Worm (Caenorhabditis elegans): ENCODE measurements around the gene C45G7.4.

The C45G7.4 gene

DNA sequence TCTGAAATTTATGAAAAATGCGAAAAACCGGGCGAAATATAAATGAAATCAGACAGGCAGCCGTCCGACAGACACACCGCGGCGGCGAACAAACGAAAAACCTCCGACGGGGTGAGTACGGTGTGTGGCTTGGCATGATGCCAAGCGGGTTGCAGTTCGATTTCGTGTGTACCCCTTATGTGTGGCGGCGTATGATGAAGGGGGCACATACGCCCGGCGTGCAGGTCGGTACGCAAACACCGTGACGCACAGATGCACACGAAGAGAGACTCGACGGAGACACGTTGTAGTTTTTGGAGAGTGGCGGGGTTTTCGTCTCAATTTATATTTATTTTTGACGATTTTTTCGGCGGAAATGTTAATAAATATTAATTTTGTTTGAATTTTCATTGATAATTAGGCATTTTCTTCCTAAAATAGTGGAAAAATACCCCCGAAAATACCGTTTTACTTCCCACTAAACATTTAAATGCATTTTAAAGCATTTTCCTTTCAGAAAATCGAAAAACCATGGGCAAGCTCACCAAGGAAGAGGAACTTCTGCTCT lies 43.8 kb upstream of the C45G7.4 start, which contains the start of gene trap-3 (continued):
- TF ChIP-seq sox-2 (GFP tag; IDR thresholded peaks at IDR 0.05): no peak
- TF ChIP-seq pat-9 (tag; optimal IDR thresholded peaks at IDR 0.05): peak; percentile 16
- no peak for TF ChIP-seq ceh-9 (tag; optimal IDR thresholded peaks at IDR 0.05)
- no peak for TF ChIP-seq pha-2 (tag; optimal IDR thresholded peaks at IDR 0.05)
- peak; percentile 92 for TF ChIP-seq ref-2 (tag; optimal IDR thresholded peaks at IDR 0.05)
- TF ChIP-seq unc-86 (tag; optimal IDR thresholded peaks at IDR 0.05): peak; percentile 48
- TF ChIP-seq ets-4 (tag; optimal IDR thresholded peaks at IDR 0.05): peak; percentile 72
- peak; percentile 84 for TF ChIP-seq ceh-31 (tag; optimal IDR thresholded peaks at IDR 0.05)
- TF ChIP-seq dmd-4 (tag; optimal IDR thresholded peaks at IDR 0.05; ENCODE audit: borderline replicate concordance): no peak
- no peak for TF ChIP-seq che-1 (tag; optimal IDR thresholded peaks at IDR 0.05)
- TF ChIP-seq K02D7.2 (tag; optimal IDR thresholded peaks at IDR 0.05): no peak
- TF ChIP-seq lin-11 (tag; optimal IDR thresholded peaks at IDR 0.05): no peak
- TF ChIP-seq ahr-1 (tag; optimal IDR thresholded peaks at IDR 0.05): peak; percentile 51
- TF ChIP-seq F13H6.1 (tag; optimal IDR thresholded peaks at IDR 0.05): peak; percentile 18
- no peak for TF ChIP-seq hlh-13 (GFP tag; optimal IDR thresholded peaks at IDR 0.05)
- peak; percentile 31 for TF ChIP-seq ceh-6 (GFP tag; optimal IDR thresholded peaks at IDR 0.05)
- no peak for TF ChIP-seq ceh-22 (tag; optimal IDR thresholded peaks at IDR 0.05)
- TF ChIP-seq nhr-232 (tag; optimal IDR thresholded peaks at IDR 0.05): no peak
- TF ChIP-seq pha-4 (tag; optimal IDR thresholded peaks at IDR 0.05): no peak
- no peak for TF ChIP-seq fax-1 (tag; optimal IDR thresholded peaks at IDR 0.05)
- TF ChIP-seq pax-1 (tag; optimal IDR thresholded peaks at IDR 0.05): peak; percentile 73
- no peak for TF ChIP-seq npax-4 (tag; optimal IDR thresholded peaks at IDR 0.05)
- no peak for TF ChIP-seq sox-4 (tag; optimal IDR thresholded peaks at IDR 0.05)
- peak; percentile 45 for TF ChIP-seq ceh-48 (tag; optimal IDR thresholded peaks at IDR 0.05)
- no peak for TF ChIP-seq ceh-19 (GFP tag; optimal IDR thresholded peaks at IDR 0.05)
- TF ChIP-seq ceh-34 (tag; optimal IDR thresholded peaks at IDR 0.05): peak; percentile 87
- TF ChIP-seq pag-3 (tag; optimal IDR thresholded peaks at IDR 0.05; ENCODE audit: borderline replicate concordance): no peak
- TF ChIP-seq odd-2 (tag; optimal IDR thresholded peaks at IDR 0.05): no peak
- TF ChIP-seq rnt-1 (tag; optimal IDR thresholded peaks at IDR 0.05): peak; percentile 99
- TF ChIP-seq C38D4.7 (GFP tag; optimal IDR thresholded peaks at IDR 0.05): no peak
- TF ChIP-seq elt-4 (tag; optimal IDR thresholded peaks at IDR 0.05): no peak
- TF ChIP-seq pqm-1 (tag; optimal IDR thresholded peaks at IDR 0.05): peak; percentile 74
- no peak for TF ChIP-seq hlh-15 (tag; optimal IDR thresholded peaks at IDR 0.05)
- peak; percentile 80 for TF ChIP-seq ceh-30 (tag; optimal IDR thresholded peaks at IDR 0.05)
- peak; percentile 84 for TF ChIP-seq ceh-18 (tag; optimal IDR thresholded peaks at IDR 0.05)
- TF ChIP-seq eyg-1 (tag; optimal IDR thresholded peaks at IDR 0.05): peak; percentile 33
- TF ChIP-seq unc-55 (GFP tag; optimal IDR thresholded peaks at IDR 0.05): no peak
- TF ChIP-seq ceh-24 (tag; optimal IDR thresholded peaks at IDR 0.05): no peak
- peak; percentile 54 for TF ChIP-seq unc-42 (tag; optimal IDR thresholded peaks at IDR 0.05)
- TF ChIP-seq tbx-2 (tag; optimal IDR thresholded peaks at IDR 0.05): peak; percentile 81
- peak; percentile 84 for TF ChIP-seq hlh-30 (tag; optimal IDR thresholded peaks at IDR 0.05; ENCODE audit: insufficient read depth)
- peak; percentile 71 for TF ChIP-seq syd-9 (tag; optimal IDR thresholded peaks at IDR 0.05)
- TF ChIP-seq ceh-45 (GFP tag; IDR thresholded peaks at IDR 0.05): no peak

DNA sequence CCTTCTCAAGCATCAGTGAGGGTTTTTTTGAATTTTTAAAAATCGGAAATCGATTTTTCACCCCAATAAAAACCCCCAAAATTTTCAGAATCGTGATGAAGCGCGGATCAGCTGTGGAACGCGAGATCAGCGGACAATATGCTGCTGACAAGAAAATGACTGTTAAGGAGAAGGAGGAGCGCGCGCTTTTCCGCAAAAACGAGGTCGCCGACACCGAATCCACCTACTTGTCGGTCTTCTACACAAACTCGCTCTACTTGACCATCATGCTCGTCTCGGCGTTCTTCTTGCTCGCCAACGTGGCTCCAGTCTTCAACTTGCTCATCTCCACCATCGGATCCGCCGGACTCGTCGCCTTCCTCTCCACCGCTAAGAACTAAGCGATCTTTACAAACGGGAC lies 43.0 kb upstream of the C45G7.4 start:
- TF ChIP-seq ets-4 (tag; optimal IDR thresholded peaks at IDR 0.05) (no peak), lim-6 (tag; optimal IDR thresholded peaks at IDR 0.05) (no peak), hlh-30 (tag; optimal IDR thresholded peaks at IDR 0.05; ENCODE audit: insufficient read depth) (no peak), eyg-1 (tag; optimal IDR thresholded peaks at IDR 0.05) (no peak), pat-9 (tag; optimal IDR thresholded peaks at IDR 0.05) (no peak)

Measured in whole organism, late embryonic.